Worm (Caenorhabditis elegans): ENCODE data around the gene H13N06.2.

ce11 chrX:15536017-15536416 lies 48.1 kb downstream of the H13N06.2 start:
- TF ChIP-seq ceh-91 (GFP tag; IDR thresholded peaks at IDR 0.05), result no peak
- TF ChIP-seq ztf-22 (GFP tag; optimal IDR thresholded peaks at IDR 0.05), result no peak
- TF ChIP-seq nhr-80 (tag; optimal IDR thresholded peaks at IDR 0.05), result no peak
- no peak for TF ChIP-seq cebp-2 (GFP tag; IDR thresholded peaks at IDR 0.05)
- TF ChIP-seq Y53G8AR.9 (GFP tag; conservative IDR thresholded peaks at IDR 0.05), result no peak
- TF ChIP-seq xnd-1 (tag; optimal IDR thresholded peaks at IDR 0.05), result no peak

Data from whole organism, young adult.